Worm (Caenorhabditis elegans): Measurements from ENCODE around the gene srw-8.

ce11 chrV:3080792-3081191, 46.7 kb upstream of the srw-8 start, which contains the start of gene srt-5:
- TF ChIP-seq nhr-28 (tag; optimal IDR thresholded peaks at IDR 0.05) (no peak), unc-62 (GFP tag; optimal IDR thresholded peaks at IDR 0.05) (no peak), ztf-11 (tag; optimal IDR thresholded peaks at IDR 0.05) (no peak), mab-5 (tag; optimal IDR thresholded peaks at IDR 0.05) (no peak), pha-4 (tag; optimal IDR thresholded peaks at IDR 0.05) (no peak), snpc-4 (tag; optimal IDR thresholded peaks at IDR 0.05) (no peak), elt-3 (tag; optimal IDR thresholded peaks at IDR 0.05) (no peak), ham-2 (GFP tag; optimal IDR thresholded peaks at IDR 0.05) (no peak)
